Fruit fly (Drosophila melanogaster) whole organism, embryonic: Measurements from ENCODE around the gene CG42728.

Experiments used
- Asciz ChIP-seq: fragments of 200-800 bp; sonication (Bioruptor generic); optimal IDR thresholded peaks from 2 replicates; lab custom pipeline; 2017; ENCODE audit warnings: missing biosample characterization, mild to moderate bottlenecking, missing genetic modification characterization, missing genetic modification reagents
- Blimp-1 ChIP-seq: fragments of 200-800 bp; sonication (Bioruptor generic); optimal IDR thresholded peaks from 3 replicates; lab custom pipeline; 2018; ENCODE audit warnings: missing biosample characterization, missing genetic modification characterization, mild to moderate bottlenecking, moderate library complexity, missing genetic modification reagents
- C15 ChIP-seq: fragments of 200-800 bp; sonication (Bioruptor generic); IDR thresholded peaks from 3 replicates; pipeline ENCODE4 v1.3.6; 2022; ENCODE audit warnings: missing biosample characterization, missing genetic modification characterization
- CG10267 ChIP-seq: fragments of 200-800 bp; sonication (Bioruptor generic); optimal IDR thresholded peaks from 2 replicates; lab custom pipeline; 2018; ENCODE audit warnings: missing biosample characterization, mild to moderate bottlenecking, missing genetic modification characterization, moderate library complexity
- CG10274 ChIP-seq: fragments of 200-800 bp; sonication (Bioruptor generic); optimal IDR thresholded peaks from 3 replicates; lab custom pipeline; 2017; ENCODE audit warnings: missing biosample characterization, mild to moderate bottlenecking, missing genetic modification characterization
- CG10366 ChIP-seq: fragments of 200-800 bp; sonication (Bioruptor generic); IDR thresholded peaks from 2 replicates; pipeline ENCODE4 v1.3.6; 2022; ENCODE audit warnings: missing biosample characterization, missing genetic modification characterization
- CG11696 ChIP-seq: fragments of 200-800 bp; sonication (Bioruptor generic); IDR thresholded peaks from 2 replicates; pipeline ENCODE4 v1.3.6; 2022; ENCODE audit warnings: missing biosample characterization, missing genetic modification characterization
- CG11723 ChIP-seq: fragments of 200-800 bp; sonication (Bioruptor generic); optimal IDR thresholded peaks from 2 replicates; lab custom pipeline; 2017; ENCODE audit warnings: missing biosample characterization, mild to moderate bottlenecking, missing genetic modification characterization
- CG17361 ChIP-seq: fragments of 200-800 bp; sonication (Bioruptor generic); IDR thresholded peaks from 3 replicates; pipeline ENCODE4 v1.3.6; 2022; ENCODE audit warnings: missing biosample characterization, missing genetic modification characterization
- CG30020 ChIP-seq: fragments of 200-800 bp; optimal IDR thresholded peaks from 2 replicates; lab custom pipeline; 2019; ENCODE audit warnings: missing biosample characterization, mild to moderate bottlenecking, missing genetic modification characterization, moderate library complexity
- CG30403 ChIP-seq: fragments of 200-800 bp; sonication (Bioruptor generic); optimal IDR thresholded peaks from 3 replicates; lab custom pipeline; 2016; ENCODE audit warnings: missing biosample characterization, missing genetic modification characterization
- CG3726 ChIP-seq: fragments of 200-800 bp; sonication (Bioruptor generic); IDR thresholded peaks from 3 replicates; pipeline ENCODE4, ENCODE4 v1.3.6; 2022; ENCODE audit warnings: missing biosample characterization, missing genetic modification characterization
- CG3995 ChIP-seq: fragments of 200-800 bp; sonication (Bioruptor generic); optimal IDR thresholded peaks from 3 replicates; lab custom pipeline; 2016; ENCODE audit warnings: missing biosample characterization, missing genetic modification characterization
- CG42726 ChIP-seq: fragments of 200-800 bp; sonication (Bioruptor generic); IDR thresholded peaks from 2 replicates; pipeline ENCODE4 v1.3.6; 2022; ENCODE audit warnings: missing biosample characterization, missing genetic modification characterization; ENCODE audit not compliant: partially characterized antibody
- CG4854 ChIP-seq: fragments of 200-800 bp; sonication (Bioruptor generic); optimal IDR thresholded peaks from 2 replicates; lab custom pipeline; 2016; ENCODE audit warnings: missing biosample characterization, missing genetic modification characterization, inconsistent platforms
- CG6272 ChIP-seq: fragments of 200-800 bp; sonication (Bioruptor generic); IDR thresholded peaks from 2 replicates; pipeline ENCODE4 v1.3.6; 2022; ENCODE audit warnings: missing biosample characterization, missing genetic modification characterization
- CG7556 ChIP-seq: fragments of 200-800 bp; sonication (Bioruptor generic); optimal IDR thresholded peaks from 2 replicates; lab custom pipeline; 2017; ENCODE audit warnings: missing biosample characterization, mild to moderate bottlenecking, missing genetic modification characterization
- CG7987 ChIP-seq: fragments of 200-800 bp; sonication (Bioruptor generic); optimal IDR thresholded peaks from 2 replicates; lab custom pipeline; 2018; ENCODE audit warnings: missing biosample characterization, mild to moderate bottlenecking, missing genetic modification characterization, moderate library complexity
- CG8765 ChIP-seq: fragments of 200-800 bp; sonication (Bioruptor generic); IDR thresholded peaks from 2 replicates; pipeline ENCODE4 v1.3.6; 2022; ENCODE audit warnings: missing biosample characterization, missing genetic modification characterization
- CHES-1-like ChIP-seq: fragments of 200-800 bp; sonication (Bioruptor generic); optimal IDR thresholded peaks from 2 replicates; lab custom pipeline; 2016; ENCODE audit warnings: missing biosample characterization, missing genetic modification characterization
- CoRest ChIP-seq: fragments of 200-800 bp; sonication (Bioruptor generic); optimal IDR thresholded peaks from 3 replicates; lab custom pipeline; 2018; ENCODE audit warnings: missing biosample characterization, mild to moderate bottlenecking, missing genetic modification characterization, moderate library complexity
- Dbx ChIP-seq: fragments of 200-800 bp; sonication (Bioruptor generic); IDR thresholded peaks from 3 replicates; pipeline ENCODE4 v1.3.6; 2022; ENCODE audit warnings: missing biosample characterization, missing genetic modification characterization
- Deaf1 ChIP-seq: fragments of 200-800 bp; optimal IDR thresholded peaks from 3 replicates; lab custom pipeline; 2019; ENCODE audit warnings: missing biosample characterization, mild to moderate bottlenecking, missing genetic modification characterization, moderate library complexity
- Dip3 ChIP-seq: fragments of 200-800 bp; sonication (Bioruptor generic); optimal IDR thresholded peaks from 3 replicates; lab custom pipeline; 2016; ENCODE audit warnings: missing biosample characterization, missing genetic modification characterization
- Doc2 ChIP-seq: fragments of 200-800 bp; sonication (Bioruptor generic); IDR thresholded peaks from 2 replicates; pipeline ENCODE4 v1.3.6; 2022; ENCODE audit warnings: missing biosample characterization, missing genetic modification characterization
- HLH4C ChIP-seq: fragments of 200-800 bp; sonication (Bioruptor generic); IDR thresholded peaks from 3 replicates; pipeline ENCODE4 v1.3.6; 2022; ENCODE audit warnings: missing biosample characterization, missing genetic modification characterization; ENCODE audit not compliant: partially characterized antibody
- Hmx ChIP-seq: fragments of 200-800 bp; sonication (Bioruptor generic); optimal IDR thresholded peaks from 2 replicates; lab custom pipeline; 2016; ENCODE audit warnings: missing biosample characterization, missing genetic modification characterization
- Meics ChIP-seq: fragments of 200-800 bp; sonication (Bioruptor generic); optimal IDR thresholded peaks from 2 replicates; lab custom pipeline; 2017; ENCODE audit warnings: missing biosample characterization, mild to moderate bottlenecking, missing genetic modification characterization
- Nf-YC ChIP-seq: fragments of 200-800 bp; optimal IDR thresholded peaks from 3 replicates; lab custom pipeline; 2019; ENCODE audit warnings: missing biosample characterization, mild to moderate bottlenecking, missing genetic modification characterization, moderate library complexity
- Oaz ChIP-seq: fragments of 200-800 bp; sonication (Bioruptor generic); IDR thresholded peaks from 2 replicates; pipeline ENCODE4 v1.3.6; 2022; ENCODE audit warnings: missing biosample characterization, missing genetic modification characterization
- Rfx ChIP-seq: fragments of 200-800 bp; sonication (Bioruptor generic); IDR thresholded peaks from 2 replicates; pipeline ENCODE4 v1.3.6; 2022; ENCODE audit warnings: missing biosample characterization, missing genetic modification characterization
- YL-1 ChIP-seq: fragments of 200-800 bp; sonication (Bioruptor generic); optimal IDR thresholded peaks from 3 replicates; lab custom pipeline; 2017; ENCODE audit warnings: missing biosample characterization, mild to moderate bottlenecking, missing genetic modification characterization
- amos ChIP-seq: fragments of 200-800 bp; sonication (Bioruptor generic); IDR thresholded peaks from 2 replicates; pipeline ENCODE4 v1.3.6; 2022; ENCODE audit warnings: missing biosample characterization, missing genetic modification characterization; ENCODE audit not compliant: partially characterized antibody
- bsh ChIP-seq, 2 experiments: fragments of 200-800 bp; sonication (Bioruptor generic); optimal IDR thresholded peaks; 2 replicates each; lab custom pipeline; 2017 to 2018; ENCODE audit warnings: mild to moderate bottlenecking in 2 of 2, missing biosample characterization in 2 of 2, missing genetic modification characterization in 2 of 2, moderate library complexity in 1 of 2
- chn ChIP-seq: fragments of 200-800 bp; sonication (Bioruptor generic); optimal IDR thresholded peaks from 2 replicates; lab custom pipeline; 2016; ENCODE audit warnings: missing biosample characterization, missing genetic modification characterization
- crc ChIP-seq: fragments of 200-800 bp; sonication (Bioruptor generic); optimal IDR thresholded peaks from 2 replicates; lab custom pipeline; 2016; ENCODE audit warnings: missing biosample characterization, missing genetic modification characterization
- grau ChIP-seq: fragments of 200-800 bp; optimal IDR thresholded peaks from 3 replicates; lab custom pipeline; 2019; ENCODE audit warnings: missing biosample characterization, mild to moderate bottlenecking, missing genetic modification characterization, moderate library complexity
- hb ChIP-seq: fragments of 200-800 bp; sonication (Bioruptor generic); IDR thresholded peaks from 3 replicates; pipeline ENCODE4 v1.3.6; 2022; ENCODE audit warnings: missing biosample characterization, missing genetic modification characterization; ENCODE audit not compliant: partially characterized antibody
- lbe ChIP-seq: fragments of 200-800 bp; sonication (Bioruptor generic); optimal IDR thresholded peaks from 2 replicates; lab custom pipeline; 2016; ENCODE audit warnings: missing biosample characterization, mild to moderate bottlenecking, missing genetic modification characterization
- lola ChIP-seq, 3 experiments: fragments of >200 bp in 2 of 3; fragments of 200-800 bp in 1 of 3; sonication (Bioruptor generic) in 1 of 3; optimal IDR thresholded peaks; 2 replicates each; lab custom pipeline; 2017 to 2019; ENCODE audit warnings: missing biosample characterization in 3 of 3, missing genetic modification characterization in 3 of 3, mild to moderate bottlenecking in 1 of 3, moderate library complexity in 1 of 3
- phol ChIP-seq: fragments of 200-800 bp; sonication (Bioruptor generic); optimal IDR thresholded peaks from 3 replicates; lab custom pipeline; 2018; ENCODE audit warnings: missing biosample characterization, mild to moderate bottlenecking, missing genetic modification characterization, moderate library complexity
- pzg ChIP-seq: fragments of 200-800 bp; sonication (Bioruptor generic); optimal IDR thresholded peaks from 3 replicates; lab custom pipeline; 2018; ENCODE audit warnings: missing biosample characterization, mild to moderate bottlenecking, missing genetic modification characterization, moderate library complexity
- sna ChIP-seq: fragments of 200-800 bp; sonication (Bioruptor generic); IDR thresholded peaks from 2 replicates; pipeline ENCODE4 v1.3.6; 2022; ENCODE audit warnings: missing biosample characterization, missing genetic modification characterization; ENCODE audit not compliant: partially characterized antibody
- ssp ChIP-seq: fragments of 200-800 bp; sonication (Bioruptor generic); IDR thresholded peaks from 2 replicates; pipeline ENCODE4 v1.3.6; 2022; ENCODE audit warnings: missing biosample characterization, missing genetic modification characterization
- tll ChIP-seq, 2 experiments: fragments of 200-800 bp in 1 of 2; fragments of >200 bp in 1 of 2; sonication (Bioruptor generic) in 1 of 2; optimal IDR thresholded peaks; 2 replicates each; lab custom pipeline; 2017 to 2019; ENCODE audit warnings: missing biosample characterization in 2 of 2, missing genetic modification characterization in 2 of 2, mild to moderate bottlenecking in 1 of 2, moderate library complexity in 1 of 2
- unpg ChIP-seq: fragments of 200-800 bp; sonication (Bioruptor generic); optimal IDR thresholded peaks from 3 replicates; lab custom pipeline; 2018; ENCODE audit warnings: missing biosample characterization, mild to moderate bottlenecking, missing genetic modification characterization, moderate library complexity
- vnd ChIP-seq: fragments of 200-800 bp; sonication (Bioruptor generic); IDR thresholded peaks from 3 replicates; pipeline ENCODE4 v1.3.6; 2022; ENCODE audit warnings: missing biosample characterization, missing genetic modification characterization; ENCODE audit not compliant: partially characterized antibody
- zen ChIP-seq: fragments of 200-800 bp; sonication (Bioruptor generic); optimal IDR thresholded peaks from 3 replicates; lab custom pipeline; 2018; ENCODE audit warnings: missing biosample characterization, mild to moderate bottlenecking, missing genetic modification characterization, moderate library complexity

The CG42728 gene

DNA sequence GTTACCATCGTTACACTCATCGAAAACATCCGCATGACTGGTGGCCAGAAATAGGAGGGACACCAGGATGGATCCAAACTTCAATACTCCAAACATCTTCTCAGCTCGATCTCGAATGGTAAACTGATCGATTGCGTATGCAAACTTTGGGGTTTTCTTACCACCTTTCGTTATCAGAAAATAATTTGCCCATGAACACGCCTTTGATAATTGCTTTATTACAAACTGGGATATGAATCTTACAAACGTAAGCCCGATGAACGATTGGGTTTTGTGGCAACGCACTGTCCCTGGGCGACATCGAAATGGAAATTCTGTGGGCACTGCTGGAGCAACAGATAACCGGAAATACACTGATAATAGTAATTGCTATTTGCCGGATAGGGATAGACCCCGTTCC is 1.3 kb downstream of the CG42728 start, which contains the start of gene CG33985:
CG33985 (minus strand) TSS at position 101 of the 400 bp plus-strand sequence.
- TF ChIP-seq Asciz (GFP tag; lab: Kevin White, UChicago) (no peak), Hmx (no peak), chn (no peak), Dbx (GFP tag; lab: Robert Waterston, UW) (no peak), lola (GFP tag; optimal IDR thresholded peaks at IDR 0.05; lab: Kevin White, UChicago) (no peak), Deaf1 (tag; lab: Kevin White, UChicago) (no peak), CG11696 (GFP tag; lab: Robert Waterston, UW) (no peak), Doc2 (GFP tag; lab: Robert Waterston, UW) (no peak), CG11723 (GFP tag; lab: Kevin White, UChicago) (no peak), CG10366 (GFP tag; lab: Robert Waterston, UW) (no peak), phol (no peak), C15 (no peak), hb (GFP tag; lab: Robert Waterston, UW) (no peak), HLH4C (no peak), Meics (GFP tag; lab: Kevin White, UChicago) (no peak), CG3995 (GFP tag; lab: Kevin White, UChicago) (no peak), unpg (GFP tag; lab: Kevin White, UChicago) (no peak)

DNA sequence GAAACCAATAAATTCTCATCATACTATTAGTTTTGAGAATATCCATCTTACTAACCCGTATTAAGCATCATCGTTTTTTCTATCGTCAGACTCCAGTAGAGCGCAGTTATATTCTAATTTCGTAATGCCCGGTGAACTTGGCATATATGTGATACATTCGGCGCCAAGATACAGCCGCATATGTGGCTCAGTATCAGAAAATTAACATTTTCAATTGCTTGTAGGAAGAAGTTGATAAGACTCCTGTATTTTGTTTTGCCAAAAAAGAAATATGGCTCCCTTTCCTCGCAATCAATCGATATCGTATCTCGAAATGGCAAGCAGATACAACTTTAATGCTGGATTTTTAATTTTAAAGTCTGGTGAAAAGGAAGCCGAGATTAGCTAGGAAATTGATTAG is 2.8 kb downstream of the CG42728 start, which contains the start of gene CG33986:
CG33986 (minus strand) TSS at position 101 of the 400 bp plus-strand sequence.
- TF ChIP-seq Blimp-1 (GFP tag; lab: Kevin White, UChicago) (no peak), CG4854 (GFP tag; lab: Kevin White, UChicago) (no peak), zen (tag; lab: Kevin White, UChicago) (no peak), CG6272 (no peak), CG8765 (GFP tag; lab: Robert Waterston, UW) (no peak), crc (GFP tag; lab: Kevin White, UChicago) (no peak), CG17361 (no peak), ssp (no peak), CoRest (tag; lab: Kevin White, UChicago) (no peak), lbe (no peak)

DNA sequence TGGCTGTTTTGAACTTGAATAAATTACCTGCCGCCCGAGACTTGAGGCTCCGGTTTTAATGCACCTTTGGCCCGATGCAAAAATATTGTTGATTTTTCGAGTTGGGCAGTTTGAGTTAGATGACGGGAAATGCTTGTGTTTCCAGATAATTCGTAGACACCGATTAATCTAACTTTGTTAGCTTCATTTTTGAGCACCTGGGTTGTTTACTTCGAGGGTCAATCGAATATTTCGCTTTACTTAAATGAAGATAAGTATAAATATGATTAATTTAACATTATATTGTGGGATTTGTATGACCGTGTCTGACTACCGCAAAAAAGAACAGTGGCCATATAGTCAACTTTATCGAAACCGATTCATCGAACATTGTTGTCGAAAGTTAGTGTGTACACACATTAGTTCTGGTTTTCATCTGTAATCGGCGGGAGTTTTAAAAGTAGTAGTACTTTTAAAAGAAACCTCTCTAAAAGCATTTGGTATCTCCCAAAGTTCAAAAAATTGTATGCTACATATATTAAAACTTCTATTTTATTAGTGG is 4.1 kb downstream of the CG42728 start, which contains the start of gene CG7945:
CG7945 (minus strand) TSS at position 332 of the 541 bp plus-strand sequence.
- peak; percentile 24 for TF ChIP-seq Nf-YC (tag; lab: Kevin White, UChicago)
- 0 out of 3 replicates have a peak, but pooled peaks have one; percentile 36 for TF ChIP-seq vnd (GFP tag; lab: Robert Waterston, UW)
- TF ChIP-seq Doc2 (GFP tag; lab: Robert Waterston, UW), result no peak
- TF ChIP-seq CG7556, result no peak
- no peak for TF ChIP-seq Rfx (GFP tag; lab: Robert Waterston, UW)
- TF ChIP-seq CG10274 (GFP tag; lab: Kevin White, UChicago), result no peak
- no peak for TF ChIP-seq CHES-1-like
- no peak for TF ChIP-seq CG42726 (GFP tag; lab: Robert Waterston, UW)
- TF ChIP-seq CG3726 (GFP tag; lab: Robert Waterston, UW), result no peak
- no peak for TF ChIP-seq grau (tag; lab: Kevin White, UChicago)
- TF ChIP-seq YL-1 (GFP tag; lab: Kevin White, UChicago), result peak; percentile 72
- TF ChIP-seq Dip3 (GFP tag; lab: Kevin White, UChicago), result no peak
- TF ChIP-seq Oaz (GFP tag; lab: Robert Waterston, UW), result no peak
- TF ChIP-seq sna (GFP tag; lab: Robert Waterston, UW), result 0 out of 2 replicates have a peak, but pooled peaks have one; percentile 35
- TF ChIP-seq CG30403 (GFP tag; lab: Kevin White, UChicago), result no peak
- TF ChIP-seq tll (GFP tag; optimal IDR thresholded peaks at IDR 0.05; lab: Kevin White, UChicago), result peak in 1 of 2 experiments; percentile 12
- peak; percentile 29 for TF ChIP-seq CG30020 (tag; lab: Kevin White, UChicago)
- peak; percentile 44 for TF ChIP-seq CG10267 (tag; lab: Kevin White, UChicago)
- peak; percentile 23 for TF ChIP-seq CG7987 (GFP tag; lab: Kevin White, UChicago)
- TF ChIP-seq pzg (GFP tag; lab: Kevin White, UChicago), result peak; percentile 93
- TF ChIP-seq amos (GFP tag; lab: Robert Waterston, UW), result peak; percentile 64; the same call in 1 of the 2 replicates
- no peak for TF ChIP-seq bsh (GFP tag; optimal IDR thresholded peaks at IDR 0.05; lab: Kevin White, UChicago)
